Worm (Caenorhabditis elegans) whole organism, mixed stage, embryonic: ENCODE measurements around the gene T16G12.13.

Experiments
- M03D4.4 ChIP-seq: sonication (generic microtip); optimal IDR thresholded peaks from 2 replicates; lab custom pipeline; 2017; ENCODE audit warnings: mild to moderate bottlenecking, missing genetic modification characterization, missing compliant biosample characterization
- blmp-1 ChIP-seq: fragments of 150-350 bp; optimal IDR thresholded peaks from 2 replicates; lab custom pipeline; 2014; ENCODE audit warnings: missing biosample characterization, missing genetic modification characterization
- ceh-39 ChIP-seq: fragments of 150-350 bp; optimal IDR thresholded peaks from 2 replicates; lab custom pipeline; 2014; ENCODE audit warnings: missing biosample characterization, missing genetic modification characterization
- ceh-43 ChIP-seq: fragments of 200-800 bp; sonication (Bioruptor generic); optimal IDR thresholded peaks from 2 replicates; lab custom pipeline; 2018; ENCODE audit warnings: mild to moderate bottlenecking, missing genetic modification characterization, moderate library complexity, missing compliant biosample characterization
- ceh-83 ChIP-seq: fragments of 200-800 bp; sonication (Bioruptor generic); optimal IDR thresholded peaks from 2 replicates; lab custom pipeline; 2018; ENCODE audit warnings: mild to moderate bottlenecking, missing genetic modification characterization, missing compliant biosample characterization
- ces-1 ChIP-seq: fragments of 150-350 bp; optimal IDR thresholded peaks from 2 replicates; lab custom pipeline; 2014; ENCODE audit warnings: missing biosample characterization, missing genetic modification reagents, missing genetic modification characterization
- cnd-1 ChIP-seq: fragments of 200-800 bp; sonication (Bioruptor generic); optimal IDR thresholded peaks from 2 replicates; lab custom pipeline; 2018; ENCODE audit warnings: mild to moderate bottlenecking, missing genetic modification characterization, missing compliant biosample characterization
- drap-1 ChIP-seq: fragments of 200-800 bp; sonication (Bioruptor generic); optimal IDR thresholded peaks from 3 replicates; lab custom pipeline; 2018; ENCODE audit warnings: mild to moderate bottlenecking, missing genetic modification characterization, missing compliant biosample characterization
- elt-1 ChIP-seq: sonication (generic microtip); optimal IDR thresholded peaks from 2 replicates; lab custom pipeline; 2017; ENCODE audit warnings: missing genetic modification characterization, mild to moderate bottlenecking, missing compliant biosample characterization, antibody characterized with exemption, moderate library complexity, borderline replicate concordance; ENCODE audit not compliant: insufficient read depth
- elt-3 ChIP-seq: fragments of 150-350 bp; optimal IDR thresholded peaks from 2 replicates; lab custom pipeline; 2014; ENCODE audit warnings: missing biosample characterization, missing genetic modification characterization
- flh-1 ChIP-seq: fragments of 200-800 bp; sonication (Bioruptor generic); optimal IDR thresholded peaks from 2 replicates; lab custom pipeline; 2018; ENCODE audit warnings: mild to moderate bottlenecking, missing genetic modification characterization, moderate library complexity, missing compliant biosample characterization
- ham-2 ChIP-seq: fragments of 200-800 bp; sonication (Bioruptor generic); optimal IDR thresholded peaks from 2 replicates; lab custom pipeline; 2018; ENCODE audit warnings: mild to moderate bottlenecking, missing genetic modification characterization, missing compliant biosample characterization
- hlh-1 ChIP-seq: fragments of 150-350 bp; optimal IDR thresholded peaks from 2 replicates; lab custom pipeline; 2014; ENCODE audit warnings: missing biosample characterization, missing genetic modification reagents, missing genetic modification characterization
- lin-13 ChIP-seq: fragments of 150-350 bp; optimal IDR thresholded peaks from 2 replicates; lab custom pipeline; 2014; ENCODE audit warnings: missing biosample characterization, missing genetic modification characterization
- lin-32 ChIP-seq: fragments of 200-800 bp; sonication (Bioruptor generic); optimal IDR thresholded peaks from 2 replicates; lab custom pipeline; 2018; ENCODE audit warnings: mild to moderate bottlenecking, missing genetic modification characterization, missing compliant biosample characterization
- lsy-2 ChIP-seq: fragments of 150-350 bp; optimal IDR thresholded peaks from 2 replicates; lab custom pipeline; 2014; ENCODE audit warnings: missing biosample characterization, missing genetic modification characterization
- mab-5 ChIP-seq: fragments of 150-350 bp; optimal IDR thresholded peaks from 2 replicates; lab custom pipeline; 2014; ENCODE audit warnings: missing biosample characterization, missing genetic modification characterization
- mep-1 ChIP-seq: fragments of 150-350 bp; optimal IDR thresholded peaks from 2 replicates; lab custom pipeline; 2017; ENCODE audit warnings: missing biosample characterization, missing genetic modification reagents, missing genetic modification characterization, inconsistent platforms
- mls-2 ChIP-seq: sonication (generic microtip); optimal IDR thresholded peaks from 2 replicates; lab custom pipeline; 2016; ENCODE audit warnings: mild to moderate bottlenecking, missing genetic modification characterization, moderate library complexity, missing compliant biosample characterization
- nhr-12 ChIP-seq: fragments of 150-350 bp; optimal IDR thresholded peaks from 2 replicates; lab custom pipeline; 2014; ENCODE audit warnings: missing biosample characterization, missing genetic modification characterization
- nhr-2 ChIP-seq: fragments of 150-350 bp; optimal IDR thresholded peaks from 2 replicates; lab custom pipeline; 2014; ENCODE audit warnings: missing biosample characterization, missing genetic modification characterization
- nhr-28 ChIP-seq: fragments of 150-350 bp; optimal IDR thresholded peaks from 2 replicates; lab custom pipeline; 2014; ENCODE audit warnings: missing biosample characterization, missing genetic modification characterization
- nhr-76 ChIP-seq: sonication (generic microtip); optimal IDR thresholded peaks from 2 replicates; lab custom pipeline; 2017; ENCODE audit warnings: missing biosample characterization, missing genetic modification characterization
- pha-4 ChIP-seq: fragments of 150-350 bp; optimal IDR thresholded peaks from 2 replicates; lab custom pipeline; 2018; ENCODE audit warnings: missing biosample characterization, missing genetic modification reagents, missing genetic modification characterization
- sem-2 ChIP-seq: fragments of 200-800 bp; sonication (Bioruptor generic); optimal IDR thresholded peaks from 2 replicates; lab custom pipeline; 2018; ENCODE audit warnings: mild to moderate bottlenecking, missing genetic modification characterization, missing compliant biosample characterization
- snpc-4 ChIP-seq: fragments of 150-350 bp; optimal IDR thresholded peaks from 2 replicates; lab custom pipeline; 2014; ENCODE audit warnings: missing biosample characterization, missing genetic modification characterization
- sptf-1 ChIP-seq: sonication (generic microtip); optimal IDR thresholded peaks from 2 replicates; lab custom pipeline; 2017; ENCODE audit warnings: mild to moderate bottlenecking, missing genetic modification characterization, moderate library complexity, missing compliant biosample characterization
- tbx-8 ChIP-seq: fragments of 200-800 bp; sonication (Bioruptor generic); optimal IDR thresholded peaks from 2 replicates; lab custom pipeline; 2018; ENCODE audit warnings: mild to moderate bottlenecking, missing genetic modification characterization, moderate library complexity, missing compliant biosample characterization
- unc-120 ChIP-seq: sonication (generic microtip); optimal IDR thresholded peaks from 2 replicates; lab custom pipeline; 2017; ENCODE audit warnings: missing genetic modification characterization, missing compliant biosample characterization; ENCODE audit not compliant: poor library complexity, severe bottlenecking
- unc-39 ChIP-seq: fragments of 150-350 bp; optimal IDR thresholded peaks from 2 replicates; lab custom pipeline; 2014; ENCODE audit warnings: missing biosample characterization, missing genetic modification characterization
- unc-62 ChIP-seq: fragments of 150-350 bp; optimal IDR thresholded peaks from 2 replicates; lab custom pipeline; 2014; ENCODE audit warnings: missing biosample characterization, missing genetic modification reagents, missing genetic modification characterization
- zip-8 ChIP-seq: fragments of 150-350 bp; optimal IDR thresholded peaks from 2 replicates; lab custom pipeline; 2014; ENCODE audit warnings: missing biosample characterization, missing genetic modification characterization
- ztf-11 ChIP-seq: fragments of 150-350 bp; optimal IDR thresholded peaks from 2 replicates; lab custom pipeline; 2014; ENCODE audit warnings: missing biosample characterization, missing genetic modification characterization

T16G12.13 gene

DNA sequence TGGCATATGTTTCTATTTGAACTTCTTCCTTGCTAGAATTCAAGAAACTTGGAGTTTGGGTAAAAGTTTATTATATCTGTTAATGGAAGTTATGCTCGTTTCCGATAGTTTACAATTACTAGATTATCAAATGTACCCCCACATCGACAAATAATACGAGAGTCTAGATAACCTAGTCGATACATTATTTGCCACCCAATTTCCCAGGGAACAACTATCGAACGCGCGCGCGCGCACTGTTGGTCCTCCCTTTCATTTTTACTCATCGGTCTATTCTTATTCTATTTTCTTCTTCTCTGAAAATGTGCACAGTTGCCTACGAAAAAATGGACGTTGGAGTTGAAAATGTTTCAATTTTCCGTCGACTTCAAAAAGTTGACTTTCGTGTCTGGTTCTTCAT lies at the start of gene T16G12.13:
Gene T16G12.13 (plus strand): TSS at position 293 of the 400 bp plus-strand sequence.
- TF ChIP-seq ceh-39 (tag; lab: Kevin White, UChicago) (no peak), elt-3 (no peak), mep-1 (tag; lab: Kevin White, UChicago) (no peak), lin-13 (tag; lab: Kevin White, UChicago) (no peak), hlh-1 (no peak), unc-39 (tag; lab: Kevin White, UChicago) (no peak), ham-2 (GFP tag; lab: Kevin White, UChicago) (no peak), drap-1 (no peak), nhr-76 (tag; lab: Kevin White, UChicago) (no peak), tbx-8 (GFP tag; lab: Kevin White, UChicago) (no peak), ceh-83 (GFP tag; lab: Kevin White, UChicago) (no peak), nhr-2 (tag; lab: Kevin White, UChicago) (no peak), pha-4 (tag; lab: Kevin White, UChicago) (no peak), elt-1 (tag; lab: Kevin White, UChicago) (no peak), blmp-1 (tag; lab: Kevin White, UChicago) (no peak)

DNA sequence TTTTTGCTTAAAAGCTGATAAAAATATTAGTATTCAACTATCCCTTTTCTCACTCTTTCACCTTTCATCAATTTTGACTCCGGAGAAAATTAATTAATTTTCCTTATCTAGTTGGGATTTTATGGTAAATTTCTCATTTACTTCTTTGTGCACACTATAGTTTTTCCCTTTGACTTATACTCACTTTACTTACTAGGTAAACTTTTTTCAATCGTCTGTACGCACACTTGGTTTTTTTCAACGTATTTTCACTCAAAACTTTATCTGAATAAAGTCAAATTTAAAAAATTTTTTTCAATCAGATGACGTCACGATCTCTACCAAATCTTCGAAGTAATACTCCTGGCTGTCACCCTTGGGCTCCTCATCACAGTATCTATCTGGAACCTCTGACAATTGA lies 48.5 kb upstream of the T16G12.13 start, which contains the start of gene C05B5.16:
Gene C05B5.16 (plus strand): TSS at position 301 of the 400 bp plus-strand sequence.
- TF ChIP-seq flh-1: no peak
- no peak for TF ChIP-seq blmp-1 (tag; lab: Kevin White, UChicago)
- no peak for TF ChIP-seq ces-1 (GFP tag; lab: Kevin White, UChicago)
- no peak for TF ChIP-seq M03D4.4
- TF ChIP-seq cnd-1 (tag; lab: Kevin White, UChicago): no peak
- TF ChIP-seq sem-2: no peak
- TF ChIP-seq nhr-76 (tag; lab: Kevin White, UChicago): no peak
- TF ChIP-seq elt-1 (tag; lab: Kevin White, UChicago): no peak
- TF ChIP-seq unc-39 (tag; lab: Kevin White, UChicago): no peak
- TF ChIP-seq nhr-12 (tag; lab: Kevin White, UChicago): no peak
- TF ChIP-seq snpc-4 (tag; lab: Kevin White, UChicago): no peak
- no peak for TF ChIP-seq ceh-39 (tag; lab: Kevin White, UChicago)
- TF ChIP-seq zip-8 (tag; lab: Kevin White, UChicago): no peak
- no peak for TF ChIP-seq ceh-43

DNA sequence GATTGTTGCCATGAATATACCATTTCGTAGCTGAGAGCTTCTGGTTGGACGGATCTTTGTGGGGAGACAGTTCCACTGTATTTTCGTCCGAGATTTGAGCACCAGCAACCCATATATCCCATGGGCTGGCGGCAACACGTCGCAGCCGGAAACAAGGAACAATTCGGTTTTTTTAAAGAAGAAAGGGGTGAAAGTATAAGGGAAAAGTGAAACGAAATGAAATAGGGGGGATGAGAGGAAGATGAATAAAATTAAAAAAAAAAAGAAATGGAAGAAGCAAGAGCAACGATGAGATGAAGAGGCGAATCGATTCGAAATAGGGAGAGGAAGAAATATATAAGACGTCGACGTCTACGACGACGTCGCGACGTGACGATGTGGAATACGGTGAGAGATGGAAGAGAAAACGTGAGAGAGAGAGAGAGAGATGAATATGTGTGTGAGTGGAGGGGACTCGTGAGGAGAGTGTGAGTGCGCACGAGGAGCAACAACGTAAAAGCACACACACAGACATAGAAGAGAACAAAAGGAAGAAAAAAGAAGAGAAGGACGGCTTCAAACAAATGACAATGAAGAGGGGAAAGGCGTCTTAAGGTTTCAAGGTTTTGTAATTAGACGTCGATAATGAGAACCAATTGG lies 44.1 kb upstream of the T16G12.13 start, which contains the start of gene rgs-1:
Gene rgs-1 (minus strand): TSS at position 146 of the 639 bp plus-strand sequence.
- TF ChIP-seq sptf-1 (tag; lab: Kevin White, UChicago): peak; percentile 38
- TF ChIP-seq ham-2 (GFP tag; lab: Kevin White, UChicago): no peak
- TF ChIP-seq lsy-2 (tag; lab: Kevin White, UChicago): peak; percentile 1
- TF ChIP-seq mep-1 (tag; lab: Kevin White, UChicago): peak; percentile 35
- peak; percentile 59 for TF ChIP-seq ces-1 (GFP tag; lab: Kevin White, UChicago)
- no peak for TF ChIP-seq M03D4.4
- peak; percentile 25 for TF ChIP-seq unc-62
- no peak for TF ChIP-seq pha-4 (tag; lab: Kevin White, UChicago)
- no peak for TF ChIP-seq nhr-2 (tag; lab: Kevin White, UChicago)
- no peak for TF ChIP-seq mab-5 (tag; lab: Kevin White, UChicago)
- no peak for TF ChIP-seq blmp-1 (tag; lab: Kevin White, UChicago)
- TF ChIP-seq, all 35 proteins: peak for 5

DNA sequence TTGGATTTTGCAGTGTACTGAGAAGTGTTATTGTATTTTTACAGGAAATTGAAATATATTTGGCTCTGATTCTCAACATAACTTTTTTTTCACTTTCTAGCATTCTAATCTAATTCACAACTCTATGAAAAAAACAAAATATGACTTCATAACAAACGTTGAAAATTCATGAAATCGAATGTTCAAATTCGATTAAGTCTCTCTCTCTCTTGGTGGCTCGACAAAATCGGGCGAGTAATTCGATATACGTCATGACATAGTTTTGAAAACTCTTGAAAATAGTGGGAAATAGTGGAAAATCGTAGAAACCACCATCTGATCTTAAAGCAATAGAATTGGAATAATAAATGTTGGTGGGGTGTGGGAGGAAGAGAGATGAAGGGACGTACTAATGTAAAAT lies 42.7 kb upstream of the T16G12.13 start:
- TF ChIP-seq tbx-8 (GFP tag; lab: Kevin White, UChicago): no peak
- TF ChIP-seq lin-32 (GFP tag; lab: Kevin White, UChicago): no peak
- peak; percentile 95 for TF ChIP-seq ces-1 (GFP tag; lab: Kevin White, UChicago)
- TF ChIP-seq pha-4 (tag; lab: Kevin White, UChicago): no peak

DNA sequence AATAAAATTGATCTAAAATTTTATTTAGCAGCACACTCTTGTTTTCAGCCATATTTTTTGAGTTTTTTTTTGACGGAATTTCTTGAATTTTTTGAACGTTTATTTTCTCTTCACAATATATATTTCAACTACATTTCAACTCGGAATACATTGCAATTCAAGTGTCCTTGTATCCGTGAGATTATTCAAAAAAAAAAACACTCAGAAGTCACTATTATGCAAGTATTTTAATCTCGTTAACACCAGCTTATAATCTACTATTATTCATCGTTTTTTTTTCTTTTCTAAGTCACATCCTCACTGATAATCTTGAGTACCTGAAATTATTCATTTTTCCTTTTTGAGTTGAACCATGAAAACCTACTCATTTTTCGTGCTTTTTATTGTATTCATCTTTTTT lies 37.2 kb upstream of the T16G12.13 start, which contains the start of gene ins-21:
Gene ins-21 (plus strand): TSS at position 301 of the 400 bp plus-strand sequence.
- TF ChIP-seq pha-4 (tag; lab: Kevin White, UChicago): no peak
- TF ChIP-seq ztf-11 (tag; lab: Kevin White, UChicago): no peak
- no peak for TF ChIP-seq unc-120 (tag; lab: Kevin White, UChicago)
- no peak for TF ChIP-seq unc-39 (tag; lab: Kevin White, UChicago)
- no peak for TF ChIP-seq cnd-1 (tag; lab: Kevin White, UChicago)
- TF ChIP-seq nhr-2 (tag; lab: Kevin White, UChicago): no peak
- no peak for TF ChIP-seq nhr-76 (tag; lab: Kevin White, UChicago)
- no peak for TF ChIP-seq lin-13 (tag; lab: Kevin White, UChicago)
- no peak for TF ChIP-seq mls-2 (tag; lab: Kevin White, UChicago)
- TF ChIP-seq ceh-39 (tag; lab: Kevin White, UChicago): no peak
- no peak for TF ChIP-seq nhr-28 (tag; lab: Kevin White, UChicago)
- no peak for TF ChIP-seq nhr-12 (tag; lab: Kevin White, UChicago)
- TF ChIP-seq elt-3: no peak
- TF ChIP-seq mep-1 (tag; lab: Kevin White, UChicago): no peak
- no peak for TF ChIP-seq ceh-83 (GFP tag; lab: Kevin White, UChicago)
- TF ChIP-seq, all 35 proteins: peak for 0
